Worm (Caenorhabditis elegans) whole organism, L1 larva: ENCODE results near the gene F32D8.14.

Source experiments
- C04F5.9 ChIP-seq: sonication (generic microtip); optimal IDR thresholded peaks from 2 replicates; lab custom pipeline; 2016; ENCODE audit warnings: missing genetic modification characterization, missing compliant biosample characterization
- F16B12.6 ChIP-seq: fragments of 150-350 bp; optimal IDR thresholded peaks from 2 replicates; lab custom pipeline; 2014; ENCODE audit warnings: missing biosample characterization, missing genetic modification characterization
- alr-1 ChIP-seq: fragments of 200-800 bp; sonication (Bioruptor generic); optimal IDR thresholded peaks from 2 replicates; lab custom pipeline; 2018; ENCODE audit warnings: borderline replicate concordance, mild to moderate bottlenecking, missing genetic modification characterization, missing compliant biosample characterization
- aly-2 ChIP-seq: fragments of 150-350 bp; optimal IDR thresholded peaks from 2 replicates; lab custom pipeline; 2014; ENCODE audit warnings: missing biosample characterization, missing genetic modification characterization
- blmp-1 ChIP-seq: fragments of 150-350 bp; optimal IDR thresholded peaks from 2 replicates; lab custom pipeline; 2014; ENCODE audit warnings: missing biosample characterization, missing genetic modification characterization
- ceh-8 ChIP-seq: fragments of 200-800 bp; sonication (Bioruptor generic); optimal IDR thresholded peaks from 2 replicates; lab custom pipeline; 2018; ENCODE audit warnings: mild to moderate bottlenecking, missing genetic modification characterization, moderate library complexity, missing compliant biosample characterization
- ceh-88 ChIP-seq: fragments of 200-800 bp; sonication (Bioruptor generic); IDR thresholded peaks from 2 replicates; pipeline ENCODE4 v1.3.6; 2022; ENCODE audit warnings: missing genetic modification characterization, missing compliant biosample characterization
- ceh-90 ChIP-seq: sonication (generic microtip); optimal IDR thresholded peaks from 2 replicates; lab custom pipeline; 2016; ENCODE audit warnings: missing genetic modification characterization, missing compliant biosample characterization
- dsc-1 ChIP-seq: sonication (generic microtip); optimal IDR thresholded peaks from 2 replicates; lab custom pipeline; 2016; ENCODE audit warnings: mild to moderate bottlenecking, missing genetic modification characterization, missing compliant biosample characterization
- efl-1 ChIP-seq, 4 experiments: fragments of 150-350 bp; optimal IDR thresholded peaks in 3 of 4; peaks in 1 of 4; 1 replicate in 1 of 4; 2 replicates in 3 of 4; lab custom pipeline; 2014; ENCODE audit warnings: missing biosample characterization in 2 of 4, missing genetic modification characterization in 2 of 4, missing genetic modification reagents in 2 of 4
- efl-3 ChIP-seq: fragments of 200-800 bp; sonication (Bioruptor generic); optimal IDR thresholded peaks from 2 replicates; lab custom pipeline; 2018; ENCODE audit warnings: mild to moderate bottlenecking, missing genetic modification characterization, missing compliant biosample characterization
- egl-13 ChIP-seq: sonication (generic microtip); optimal IDR thresholded peaks from 2 replicates; lab custom pipeline; 2016; ENCODE audit warnings: missing genotype, missing genetic modification reagents, missing genetic modification characterization, missing compliant biosample characterization
- elt-2 ChIP-seq: sonication (generic microtip); optimal IDR thresholded peaks from 2 replicates; lab custom pipeline; 2016; ENCODE audit warnings: missing genetic modification characterization, mild to moderate bottlenecking, inconsistent platforms, missing compliant biosample characterization, missing genetic modification reagents
- ets-5 ChIP-seq: fragments of 200-800 bp; sonication (Bioruptor generic); IDR thresholded peaks from 2 replicates; pipeline ENCODE4 v1.3.6; 2022; ENCODE audit warnings: missing genetic modification characterization, missing compliant biosample characterization
- fkh-8 ChIP-seq: sonication (generic microtip); optimal IDR thresholded peaks from 2 replicates; lab custom pipeline; 2016; ENCODE audit warnings: mild to moderate bottlenecking, missing genetic modification characterization, missing compliant biosample characterization
- grh-1 ChIP-seq: fragments of 200-800 bp; sonication (Bioruptor generic); IDR thresholded peaks from 2 replicates; pipeline ENCODE4 v1.3.6; 2022; ENCODE audit warnings: missing genetic modification reagents, missing genetic modification characterization, missing compliant biosample characterization
- hlh-17 ChIP-seq: fragments of 200-800 bp; sonication (Bioruptor generic); optimal IDR thresholded peaks from 2 replicates; lab custom pipeline; 2018; ENCODE audit warnings: missing genetic modification characterization, mild to moderate bottlenecking, missing compliant biosample characterization, moderate library complexity, borderline replicate concordance
- lin-14 ChIP-seq: fragments of 200-800 bp; sonication (Bioruptor generic); optimal IDR thresholded peaks from 2 replicates; lab custom pipeline; 2018; ENCODE audit warnings: mild to moderate bottlenecking, missing genetic modification characterization, moderate library complexity, missing compliant biosample characterization
- lin-35 ChIP-seq, 2 experiments: fragments of 150-350 bp; optimal IDR thresholded peaks; 2 replicates each; lab custom pipeline; 2014; ENCODE audit warnings: missing biosample characterization in 2 of 2, missing genetic modification characterization in 2 of 2, missing genetic modification reagents in 2 of 2
- lsy-2 ChIP-seq, 2 experiments: fragments of 150-350 bp; optimal IDR thresholded peaks; 2 replicates each; lab custom pipeline; 2014; ENCODE audit warnings: missing biosample characterization in 2 of 2, missing genetic modification characterization in 2 of 2
- mep-1 ChIP-seq: fragments of 150-350 bp; optimal IDR thresholded peaks from 2 replicates; lab custom pipeline; 2014; ENCODE audit warnings: missing biosample characterization, missing genetic modification characterization
- nhr-11 ChIP-seq: fragments of 150-350 bp; optimal IDR thresholded peaks from 2 replicates; lab custom pipeline; 2014; ENCODE audit warnings: missing biosample characterization, missing genetic modification characterization
- nhr-19 ChIP-seq: fragments of 200-800 bp; sonication (Bioruptor generic); conservative IDR thresholded peaks from 2 replicates; pipeline ENCODE4 v1.3.6; 2022; ENCODE audit warnings: missing genetic modification characterization, missing compliant biosample characterization
- nhr-20 ChIP-seq: sonication (generic microtip); optimal IDR thresholded peaks from 2 replicates; lab custom pipeline; 2016; ENCODE audit warnings: mild to moderate bottlenecking, missing genetic modification characterization, missing compliant biosample characterization
- nhr-28 ChIP-seq: fragments of 150-350 bp; optimal IDR thresholded peaks from 2 replicates; lab custom pipeline; 2014; ENCODE audit warnings: missing biosample characterization, missing genetic modification characterization
- nhr-71 ChIP-seq: sonication (generic microtip); optimal IDR thresholded peaks from 2 replicates; lab custom pipeline; 2016; ENCODE audit warnings: mild to moderate bottlenecking, missing genetic modification characterization, moderate library complexity, missing compliant biosample characterization
- nhr-90 ChIP-seq: sonication (generic microtip); optimal IDR thresholded peaks from 2 replicates; lab custom pipeline; 2016; ENCODE audit warnings: mild to moderate bottlenecking, missing genetic modification characterization, missing compliant biosample characterization; ENCODE audit not compliant: poor library complexity
- pag-3 ChIP-seq: sonication (generic microtip); optimal IDR thresholded peaks from 2 replicates; lab custom pipeline; 2017; ENCODE audit warnings: missing genetic modification characterization, mild to moderate bottlenecking, missing compliant biosample characterization, antibody characterized with exemption, borderline replicate concordance; ENCODE audit not compliant: insufficient read depth
- pax-3 ChIP-seq: fragments of 200-800 bp; sonication (Bioruptor generic); optimal IDR thresholded peaks from 2 replicates; lab custom pipeline; 2018; ENCODE audit warnings: mild to moderate bottlenecking, missing genetic modification characterization, moderate library complexity, missing compliant biosample characterization
- pqm-1 ChIP-seq: sonication (generic microtip); optimal IDR thresholded peaks from 3 replicates; lab custom pipeline; 2017; ENCODE audit warnings: missing biosample characterization, missing genetic modification characterization
- skn-1 ChIP-seq: fragments of 150-350 bp; optimal IDR thresholded peaks from 2 replicates; lab custom pipeline; 2014; ENCODE audit warnings: missing biosample characterization, missing genetic modification characterization
- snpc-4 ChIP-seq: fragments of 150-350 bp; optimal IDR thresholded peaks from 2 replicates; lab custom pipeline; 2014; ENCODE audit warnings: missing biosample characterization, missing genetic modification characterization
- sox-4 ChIP-seq: sonication (generic microtip); optimal IDR thresholded peaks from 2 replicates; lab custom pipeline; 2016; ENCODE audit warnings: missing genetic modification characterization, missing compliant biosample characterization
- swsn-7 ChIP-seq: sonication (generic microtip); optimal IDR thresholded peaks from 2 replicates; lab custom pipeline; 2016; ENCODE audit warnings: missing genetic modification characterization, missing compliant biosample characterization
- tlp-1 ChIP-seq: fragments of 150-350 bp; optimal IDR thresholded peaks from 2 replicates; lab custom pipeline; 2014; ENCODE audit warnings: missing biosample characterization, missing genetic modification characterization
- unc-30 ChIP-seq: sonication (generic microtip); optimal IDR thresholded peaks from 2 replicates; lab custom pipeline; 2017; ENCODE audit warnings: missing biosample characterization, missing genetic modification characterization
- unc-62 ChIP-seq: fragments of 150-350 bp; optimal IDR thresholded peaks from 2 replicates; lab custom pipeline; 2014; ENCODE audit warnings: missing biosample characterization, missing genetic modification reagents, missing genetic modification characterization
- vab-15 ChIP-seq: sonication (generic microtip); optimal IDR thresholded peaks from 2 replicates; lab custom pipeline; 2017; ENCODE audit warnings: missing genotype, mild to moderate bottlenecking, missing genetic modification characterization, missing compliant biosample characterization
- ztf-4 ChIP-seq: fragments of 150-350 bp; optimal IDR thresholded peaks from 2 replicates; lab custom pipeline; 2014; ENCODE audit warnings: missing biosample characterization, missing genetic modification characterization

The F32D8.14 gene

DNA sequence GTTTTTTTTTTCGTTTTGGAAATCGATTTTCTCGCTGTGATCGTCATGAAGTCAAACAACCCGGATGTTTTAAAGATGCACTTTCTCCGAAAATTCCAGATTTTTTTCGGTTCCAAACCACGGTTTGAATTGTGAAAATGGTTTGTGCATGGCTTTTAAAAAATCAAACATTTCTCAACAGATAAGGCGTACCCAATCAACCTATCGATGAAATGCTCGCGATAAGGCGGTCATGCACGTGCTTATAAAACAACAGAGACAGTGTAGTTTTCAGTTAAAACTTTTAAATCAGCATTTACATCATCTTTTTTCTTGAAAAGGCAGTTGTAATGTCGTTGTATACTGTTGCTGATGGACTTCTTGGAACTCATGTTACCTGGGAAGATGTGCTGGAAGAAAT lies 37.8 kb upstream of the F32D8.14 start, which contains the start of gene F58B4.5:
F58B4.5 (plus strand) TSS at position 283 of the 400 bp plus-strand sequence.
- TF ChIP-seq dsc-1 (no peak), lin-35 (GFP tag; optimal IDR thresholded peaks at IDR 0.05; lab: Kevin White, UChicago) (peak in 1 of 2 experiments; percentile 19), elt-2 (tag; lab: Kevin White, UChicago) (peak; percentile 89), efl-1 (optimal IDR thresholded peaks at IDR 0.05; lab: Kevin White, UChicago) (no peak), efl-1 (GFP tag; optimal IDR thresholded peaks at IDR 0.05 in 1 of 2; lab: Kevin White, UChicago) (peak in 1 of 2 experiments; percentile 43), nhr-20 (tag; lab: Kevin White, UChicago) (peak; percentile 51)
- TF ChIP-seq, all 84 proteins: peak for 4

ce11 chrV:10931189-10931588 lies 36.6 kb upstream of the F32D8.14 start, which contains the start of gene scvp-1:
TSS of gene scvp-1 (minus strand) at chrV:10931289.
- TF ChIP-seq blmp-1 (tag; lab: Kevin White, UChicago) (no peak), unc-62 (GFP tag; lab: Kevin White, UChicago) (no peak), F16B12.6 (tag; lab: Kevin White, UChicago) (no peak), ceh-90 (no peak), mep-1 (tag; lab: Kevin White, UChicago) (no peak), hlh-17 (GFP tag; lab: Kevin White, UChicago) (no peak), ceh-88 (GFP tag; lab: Robert Waterston, UW) (no peak), nhr-19 (GFP tag; lab: Robert Waterston, UW) (no peak), lsy-2 (tag; optimal IDR thresholded peaks at IDR 0.05; lab: Kevin White, UChicago) (no peak), lin-14 (GFP tag; lab: Kevin White, UChicago) (no peak), nhr-11 (no peak)

DNA sequence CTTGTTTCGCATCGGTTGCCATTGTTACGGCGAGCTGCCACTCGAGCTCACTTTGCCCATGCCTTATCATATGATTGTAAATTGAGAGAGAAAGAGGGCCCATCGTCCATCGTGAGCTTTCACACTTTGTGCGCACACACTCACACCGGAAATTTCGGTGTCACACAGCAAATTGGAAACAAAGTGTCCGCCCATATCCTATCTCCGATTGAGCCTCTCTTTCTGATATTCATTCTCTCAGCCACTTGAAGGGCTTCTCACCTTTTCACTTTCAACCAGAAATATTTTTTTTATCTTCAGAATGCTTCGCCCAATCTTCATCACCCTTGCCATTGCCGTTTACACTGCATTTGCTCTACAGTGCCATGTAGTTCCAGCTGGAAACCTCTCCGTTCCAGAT lies 34.9 kb upstream of the F32D8.14 start, which contains the start of gene F58B4.3:
F58B4.3 (plus strand) TSS at position 301 of the 400 bp plus-strand sequence.
- TF ChIP-seq pax-3 (tag; lab: Kevin White, UChicago) = peak; percentile 31
- TF ChIP-seq egl-13 (tag; lab: Kevin White, UChicago) = no peak
- TF ChIP-seq aly-2 (tag; lab: Kevin White, UChicago) = no peak
- TF ChIP-seq ets-5 (GFP tag; lab: Robert Waterston, UW) = no peak
- TF ChIP-seq dsc-1 = no peak
- TF ChIP-seq swsn-7 (tag; lab: Kevin White, UChicago) = no peak
- peak; percentile 64 for TF ChIP-seq fkh-8 (tag; lab: Kevin White, UChicago)
- no peak for TF ChIP-seq snpc-4 (tag; lab: Kevin White, UChicago)
- no peak for TF ChIP-seq grh-1 (GFP tag; lab: Robert Waterston, UW)
- no peak for TF ChIP-seq lin-35 (GFP tag; optimal IDR thresholded peaks at IDR 0.05; lab: Kevin White, UChicago)
- TF ChIP-seq efl-3 (GFP tag; lab: Kevin White, UChicago) = no peak
- TF ChIP-seq pag-3 (tag; lab: Kevin White, UChicago) = no peak
- no peak for TF ChIP-seq pqm-1 (tag; lab: Kevin White, UChicago)
- TF ChIP-seq ztf-4 (tag; lab: Kevin White, UChicago) = no peak
- TF ChIP-seq C04F5.9 (tag; lab: Kevin White, UChicago) = no peak
- peak; percentile 16 for TF ChIP-seq nhr-71
- TF ChIP-seq alr-1 (tag; lab: Kevin White, UChicago) = no peak

- no peak for TF ChIP-seq C04F5.9 (tag; lab: Kevin White, UChicago)
- no peak for TF ChIP-seq vab-15 (tag; lab: Kevin White, UChicago)
- TF ChIP-seq fkh-8 (tag; lab: Kevin White, UChicago) = peak; percentile 68
- no peak for TF ChIP-seq nhr-90
- no peak for TF ChIP-seq F16B12.6 (tag; lab: Kevin White, UChicago)
- peak; percentile 22 for TF ChIP-seq nhr-20 (tag; lab: Kevin White, UChicago)
- TF ChIP-seq lin-14 (GFP tag; lab: Kevin White, UChicago) = peak; percentile 6
- no peak for TF ChIP-seq pax-3 (tag; lab: Kevin White, UChicago)
- no peak for TF ChIP-seq ztf-4 (tag; lab: Kevin White, UChicago)
- TF ChIP-seq lsy-2 (tag; optimal IDR thresholded peaks at IDR 0.05; lab: Kevin White, UChicago) = no peak
- TF ChIP-seq ceh-8 = no peak
- TF ChIP-seq ceh-90 = no peak
- TF ChIP-seq sox-4 (tag; lab: Kevin White, UChicago) = no peak
- peak; percentile 57 for TF ChIP-seq nhr-71
- TF ChIP-seq efl-1 (optimal IDR thresholded peaks at IDR 0.05; lab: Kevin White, UChicago) = no peak
- TF ChIP-seq efl-1 (GFP tag; optimal IDR thresholded peaks at IDR 0.05 in 1 of 2; lab: Kevin White, UChicago) = peak in 1 of 2 experiments; percentile 15
- TF ChIP-seq nhr-28 (tag; lab: Kevin White, UChicago) = no peak
- TF ChIP-seq tlp-1 (tag; lab: Kevin White, UChicago) = no peak
- TF ChIP-seq ceh-88 (GFP tag; lab: Robert Waterston, UW) = no peak
- TF ChIP-seq skn-1 (tag; lab: Kevin White, UChicago) = peak; percentile 53
- no peak for TF ChIP-seq unc-30 (tag; lab: Kevin White, UChicago)
- TF ChIP-seq, all 84 proteins: peak for 6
These were observed 31.1 kb upstream of the F32D8.14 start for ce11 chrV:10925658-10926057.
